Worm (Caenorhabditis elegans) whole organism, late embryonic: ENCODE data around the gene tyra-3.

Source experiments
- C38D4.7 ChIP-seq: fragments of 200-800 bp; sonication (Bioruptor generic); optimal IDR thresholded peaks from 2 replicates; lab custom pipeline; 2018; ENCODE audit warnings: mild to moderate bottlenecking, missing genetic modification characterization, moderate library complexity, missing compliant biosample characterization
- F13H6.1 ChIP-seq: sonication (generic microtip); optimal IDR thresholded peaks from 2 replicates; lab custom pipeline; 2016; ENCODE audit warnings: missing genetic modification characterization, missing compliant biosample characterization
- Y22D7AL.16 ChIP-seq: sonication (generic microtip); optimal IDR thresholded peaks from 2 replicates; lab custom pipeline; 2016; ENCODE audit warnings: missing genetic modification characterization, missing compliant biosample characterization
- ahr-1 ChIP-seq: sonication (generic microtip); optimal IDR thresholded peaks from 2 replicates; lab custom pipeline; 2016; ENCODE audit warnings: missing genetic modification characterization, missing compliant biosample characterization
- ama-1 ChIP-seq: fragments of 150-350 bp; optimal IDR thresholded peaks from 2 replicates; lab custom pipeline; 2014
- ceh-18 ChIP-seq: sonication (generic microtip); optimal IDR thresholded peaks from 2 replicates; lab custom pipeline; 2016; ENCODE audit warnings: missing genetic modification characterization, missing compliant biosample characterization
- ceh-19 ChIP-seq: fragments of 200-800 bp; sonication (Bioruptor generic); optimal IDR thresholded peaks from 2 replicates; lab custom pipeline; 2018; ENCODE audit warnings: mild to moderate bottlenecking, missing genetic modification characterization, missing compliant biosample characterization
- ceh-2 ChIP-seq: sonication (generic microtip); optimal IDR thresholded peaks from 2 replicates; lab custom pipeline; 2016; ENCODE audit warnings: missing genotype, missing genetic modification characterization, missing compliant biosample characterization
- ceh-22 ChIP-seq: sonication (generic microtip); optimal IDR thresholded peaks from 2 replicates; lab custom pipeline; 2017; ENCODE audit warnings: missing biosample characterization, missing genetic modification characterization
- ceh-24 ChIP-seq: sonication (generic microtip); optimal IDR thresholded peaks from 2 replicates; lab custom pipeline; 2016; ENCODE audit warnings: mild to moderate bottlenecking, missing genetic modification characterization, missing compliant biosample characterization
- ceh-30 ChIP-seq: fragments of 150-350 bp; optimal IDR thresholded peaks from 2 replicates; lab custom pipeline; 2014; ENCODE audit warnings: missing biosample characterization, missing genetic modification characterization
- ceh-31 ChIP-seq: sonication (generic microtip); optimal IDR thresholded peaks from 2 replicates; lab custom pipeline; 2016; ENCODE audit warnings: missing genetic modification characterization, missing compliant biosample characterization
- ceh-34 ChIP-seq: sonication (generic microtip); optimal IDR thresholded peaks from 2 replicates; lab custom pipeline; 2016; ENCODE audit warnings: mild to moderate bottlenecking, missing genetic modification characterization, missing compliant biosample characterization
- dmd-4 ChIP-seq: sonication (generic microtip); optimal IDR thresholded peaks from 2 replicates; lab custom pipeline; 2016; ENCODE audit warnings: borderline replicate concordance, missing genetic modification characterization, missing compliant biosample characterization
- dve-1 ChIP-seq: sonication (generic microtip); optimal IDR thresholded peaks from 2 replicates; lab custom pipeline; 2017; ENCODE audit warnings: antibody characterized with exemption, mild to moderate bottlenecking, missing genetic modification characterization, missing compliant biosample characterization
- elt-2 ChIP-seq: sonication (generic microtip); optimal IDR thresholded peaks from 2 replicates; lab custom pipeline; 2016; ENCODE audit warnings: missing genetic modification reagents, missing genetic modification characterization, missing compliant biosample characterization
- ets-4 ChIP-seq: sonication (generic microtip); optimal IDR thresholded peaks from 2 replicates; lab custom pipeline; 2016; ENCODE audit warnings: missing genetic modification characterization, missing compliant biosample characterization
- eyg-1 ChIP-seq: sonication (generic microtip); optimal IDR thresholded peaks from 2 replicates; lab custom pipeline; 2016; ENCODE audit warnings: missing genotype, missing genetic modification characterization, missing compliant biosample characterization
- fax-1 ChIP-seq: sonication (generic microtip); optimal IDR thresholded peaks from 2 replicates; lab custom pipeline; 2016; ENCODE audit warnings: missing genotype, missing genetic modification characterization, missing compliant biosample characterization
- fkh-6 ChIP-seq: sonication (generic microtip); optimal IDR thresholded peaks from 2 replicates; lab custom pipeline; 2016; ENCODE audit warnings: missing genetic modification characterization, missing compliant biosample characterization
- gmeb-2 ChIP-seq: sonication (generic microtip); optimal IDR thresholded peaks from 2 replicates; lab custom pipeline; 2016; ENCODE audit warnings: missing genetic modification characterization, inconsistent platforms, missing compliant biosample characterization
- hlh-15 ChIP-seq: sonication (generic microtip); optimal IDR thresholded peaks from 2 replicates; lab custom pipeline; 2016; ENCODE audit warnings: missing genetic modification characterization, missing compliant biosample characterization
- hlh-30 ChIP-seq: sonication (generic microtip); optimal IDR thresholded peaks from 2 replicates; lab custom pipeline; 2017; ENCODE audit warnings: antibody characterized with exemption, missing genetic modification characterization, missing compliant biosample characterization; ENCODE audit not compliant: insufficient read depth
- hlh-6 ChIP-seq: sonication (generic microtip); optimal IDR thresholded peaks from 2 replicates; lab custom pipeline; 2016; ENCODE audit warnings: missing genotype, missing genetic modification characterization, missing compliant biosample characterization
- lim-6 ChIP-seq: sonication (generic microtip); optimal IDR thresholded peaks from 2 replicates; lab custom pipeline; 2016; ENCODE audit warnings: missing genetic modification characterization, missing compliant biosample characterization
- lin-11 ChIP-seq: fragments of 200-800 bp; sonication (Bioruptor generic); optimal IDR thresholded peaks from 2 replicates; lab custom pipeline; 2018; ENCODE audit warnings: mild to moderate bottlenecking, missing genetic modification characterization, missing compliant biosample characterization
- madf-2 ChIP-seq: sonication (generic microtip); optimal IDR thresholded peaks from 2 replicates; lab custom pipeline; 2017; ENCODE audit warnings: missing genetic modification characterization, missing compliant biosample characterization
- nfya-1 ChIP-seq: sonication (generic microtip); optimal IDR thresholded peaks from 2 replicates; lab custom pipeline; 2017; ENCODE audit warnings: missing genetic modification characterization, mild to moderate bottlenecking, missing compliant biosample characterization, antibody characterized with exemption, moderate library complexity
- nhr-11 ChIP-seq: fragments of 150-350 bp; optimal IDR thresholded peaks from 2 replicates; lab custom pipeline; 2014; ENCODE audit warnings: missing biosample characterization, missing genetic modification characterization
- nhr-232 ChIP-seq: sonication (generic microtip); optimal IDR thresholded peaks from 2 replicates; lab custom pipeline; 2016; ENCODE audit warnings: missing genetic modification characterization, missing compliant biosample characterization
- odd-2 ChIP-seq: sonication (generic microtip); optimal IDR thresholded peaks from 2 replicates; lab custom pipeline; 2017; ENCODE audit warnings: antibody characterized with exemption, mild to moderate bottlenecking, missing genetic modification characterization, missing compliant biosample characterization
- pax-1 ChIP-seq: fragments of 150-350 bp; optimal IDR thresholded peaks from 2 replicates; lab custom pipeline; 2014; ENCODE audit warnings: missing biosample characterization, missing genetic modification characterization
- pha-4 ChIP-seq: fragments of 150-350 bp; optimal IDR thresholded peaks from 2 replicates; lab custom pipeline; 2018; ENCODE audit warnings: missing biosample characterization, missing genetic modification reagents, missing genetic modification characterization
- pqm-1 ChIP-seq: sonication (generic microtip); optimal IDR thresholded peaks from 2 replicates; lab custom pipeline; 2016; ENCODE audit warnings: missing genetic modification characterization, missing compliant biosample characterization
- pros-1 ChIP-seq: fragments of 150-350 bp; optimal IDR thresholded peaks from 2 replicates; lab custom pipeline; 2014; ENCODE audit warnings: missing biosample characterization, missing genetic modification reagents, missing genetic modification characterization
- ref-2 ChIP-seq: sonication (generic microtip); optimal IDR thresholded peaks from 2 replicates; lab custom pipeline; 2016; ENCODE audit warnings: missing genetic modification characterization, missing compliant biosample characterization
- rnt-1 ChIP-seq: sonication (generic microtip); optimal IDR thresholded peaks from 2 replicates; lab custom pipeline; 2016; ENCODE audit warnings: missing genetic modification characterization, missing compliant biosample characterization
- sdc-2 ChIP-seq: sonication (generic microtip); optimal IDR thresholded peaks from 2 replicates; lab custom pipeline; 2016; ENCODE audit warnings: missing genotype, missing genetic modification characterization, missing compliant biosample characterization
- sox-2 ChIP-seq: fragments of 200-800 bp; sonication (Bioruptor generic); IDR thresholded peaks from 2 replicates; pipeline ENCODE4 v1.3.6; 2022; ENCODE audit warnings: missing genetic modification reagents, missing genetic modification characterization, missing compliant biosample characterization
- sox-4 ChIP-seq: sonication (generic microtip); optimal IDR thresholded peaks from 2 replicates; lab custom pipeline; 2017; ENCODE audit warnings: mild to moderate bottlenecking, missing genetic modification characterization, inconsistent platforms, missing compliant biosample characterization
- syd-9 ChIP-seq: sonication (generic microtip); optimal IDR thresholded peaks from 2 replicates; lab custom pipeline; 2016; ENCODE audit warnings: mild to moderate bottlenecking, missing genetic modification characterization, moderate library complexity, missing compliant biosample characterization
- tbx-2 ChIP-seq: sonication (generic microtip); optimal IDR thresholded peaks from 2 replicates; lab custom pipeline; 2016; ENCODE audit warnings: missing genetic modification characterization, missing compliant biosample characterization
- tbx-7 ChIP-seq: sonication (generic microtip); optimal IDR thresholded peaks from 2 replicates; lab custom pipeline; 2016; ENCODE audit warnings: missing genotype, missing genetic modification characterization, missing compliant biosample characterization
- unc-3 ChIP-seq, 2 experiments: fragments of 200-800 bp in 1 of 2; sonication (Bioruptor generic) in 1 of 2; sonication (generic microtip) in 1 of 2; conservative IDR thresholded peaks in 1 of 2; optimal IDR thresholded peaks in 1 of 2; 2 replicates each; pipeline versions ENCODE4 v1.3.6 to Lab custom; 2016 to 2022; ENCODE audit warnings: missing compliant biosample characterization in 2 of 2, missing genetic modification characterization in 2 of 2, missing genetic modification reagents in 1 of 2
- unc-42 ChIP-seq: sonication (generic microtip); optimal IDR thresholded peaks from 2 replicates; lab custom pipeline; 2016; ENCODE audit warnings: missing genotype, missing genetic modification characterization, missing compliant biosample characterization
- unc-55 ChIP-seq: sonication (generic microtip); optimal IDR thresholded peaks from 2 replicates; lab custom pipeline; 2017; ENCODE audit warnings: missing biosample characterization, missing genetic modification reagents, missing genetic modification characterization
- zip-5 ChIP-seq: sonication (generic microtip); optimal IDR thresholded peaks from 2 replicates; lab custom pipeline; 2016; ENCODE audit warnings: missing genetic modification characterization, missing compliant biosample characterization
- ztf-16 ChIP-seq: sonication (generic microtip); optimal IDR thresholded peaks from 2 replicates; lab custom pipeline; 2017; ENCODE audit warnings: missing genetic modification characterization, missing compliant biosample characterization

tyra-3 gene

ce11 chrX:4971427-4971826 is 23.6 kb downstream of the tyra-3 start:
- TF ChIP-seq sdc-2 (tag; lab: Kevin White, UChicago): peak; percentile 15
- peak; percentile 47 for TF ChIP-seq ref-2 (tag; lab: Kevin White, UChicago)
- TF ChIP-seq pha-4 (tag; lab: Kevin White, UChicago): no peak
- TF ChIP-seq F13H6.1 (tag; lab: Kevin White, UChicago): no peak
- peak; percentile 69 for TF ChIP-seq tbx-2 (tag; lab: Kevin White, UChicago)
- no peak for TF ChIP-seq C38D4.7 (GFP tag; lab: Kevin White, UChicago)
- no peak for TF ChIP-seq ceh-22 (tag; lab: Kevin White, UChicago)
- TF ChIP-seq ceh-31: peak; percentile 43
- no peak for TF ChIP-seq Y22D7AL.16 (tag; lab: Kevin White, UChicago)
- TF ChIP-seq fkh-6 (tag; lab: Kevin White, UChicago): no peak
- no peak for TF ChIP-seq unc-3 (GFP tag; conservative IDR thresholded peaks at IDR 0.05; lab: Robert Waterston, UW)
- TF ChIP-seq unc-3 (tag; optimal IDR thresholded peaks at IDR 0.05; lab: Kevin White, UChicago): no peak
- TF ChIP-seq pros-1 (tag; lab: Kevin White, UChicago): no peak
- TF ChIP-seq fax-1: no peak
- no peak for TF ChIP-seq sox-4 (tag; lab: Kevin White, UChicago)
- TF ChIP-seq hlh-6 (tag; lab: Kevin White, UChicago): no peak
- no peak for TF ChIP-seq nhr-11 (tag; lab: Kevin White, UChicago)
- TF ChIP-seq nhr-232 (tag; lab: Kevin White, UChicago): no peak
- no peak for TF ChIP-seq ceh-24 (tag; lab: Kevin White, UChicago)
- TF ChIP-seq lim-6 (tag; lab: Kevin White, UChicago): no peak
- peak; percentile 37 for TF ChIP-seq ceh-2 (tag; lab: Kevin White, UChicago)
- peak; percentile 33 for TF ChIP-seq rnt-1
- TF ChIP-seq gmeb-2 (tag; lab: Kevin White, UChicago): no peak
- TF ChIP-seq syd-9: no peak
- TF ChIP-seq dmd-4 (tag; lab: Kevin White, UChicago): peak; percentile 3
- peak; percentile 12 for TF ChIP-seq ceh-19
- TF ChIP-seq ets-4 (tag; lab: Kevin White, UChicago): no peak
- TF ChIP-seq sox-2 (GFP tag; lab: Robert Waterston, UW): no peak
- no peak for TF ChIP-seq odd-2 (tag; lab: Kevin White, UChicago)
- no peak for TF ChIP-seq hlh-15 (tag; lab: Kevin White, UChicago)
- no peak for TF ChIP-seq ahr-1 (tag; lab: Kevin White, UChicago)
- TF ChIP-seq ceh-34 (tag; lab: Kevin White, UChicago): no peak
- TF ChIP-seq hlh-30 (tag; lab: Kevin White, UChicago): peak; percentile 85
- TF ChIP-seq ceh-18: peak; percentile 28
- no peak for TF ChIP-seq pqm-1 (tag; lab: Kevin White, UChicago)
- TF ChIP-seq unc-55 (GFP tag; lab: Kevin White, UChicago): peak; percentile 14
- TF ChIP-seq tbx-7 (tag; lab: Kevin White, UChicago): no peak
- TF ChIP-seq madf-2 (tag; lab: Kevin White, UChicago): no peak
- TF ChIP-seq dve-1 (tag; lab: Kevin White, UChicago): no peak
- no peak for TF ChIP-seq ama-1 (lab: Kevin White, UChicago)
- TF ChIP-seq ceh-30 (tag; lab: Kevin White, UChicago): no peak
- TF ChIP-seq unc-42 (tag; lab: Kevin White, UChicago): no peak

- TF ChIP-seq lin-11 (tag; lab: Kevin White, UChicago) (no peak), ceh-34 (tag; lab: Kevin White, UChicago) (no peak), nfya-1 (tag; lab: Kevin White, UChicago) (no peak), elt-2 (tag; lab: Kevin White, UChicago) (no peak), lim-6 (tag; lab: Kevin White, UChicago) (no peak), ztf-16 (tag; lab: Kevin White, UChicago) (no peak), pqm-1 (tag; lab: Kevin White, UChicago) (no peak), pax-1 (tag; lab: Kevin White, UChicago) (no peak), dve-1 (tag; lab: Kevin White, UChicago) (no peak), unc-3 (GFP tag; conservative IDR thresholded peaks at IDR 0.05; lab: Robert Waterston, UW) (no peak), unc-3 (tag; optimal IDR thresholded peaks at IDR 0.05; lab: Kevin White, UChicago) (no peak), sox-4 (tag; lab: Kevin White, UChicago) (no peak), unc-55 (GFP tag; lab: Kevin White, UChicago) (peak; percentile 38), syd-9 (no peak), ceh-2 (tag; lab: Kevin White, UChicago) (no peak), eyg-1 (peak; percentile 6), zip-5 (tag; lab: Kevin White, UChicago) (no peak)
These were observed 24.3 kb downstream of the tyra-3 start for ce11 chrX:4972039-4972581.
